Worm (Caenorhabditis elegans) whole organism, L3 larva: ENCODE data around the gene exos-1.

ENCODE experiments used
- egl-5 ChIP-seq: fragments of 150-350 bp; optimal IDR thresholded peaks from 2 replicates; lab custom pipeline; 2017; ENCODE audit warnings: missing biosample characterization, missing genetic modification reagents, missing genetic modification characterization, inconsistent platforms
- elt-2 ChIP-seq: sonication (generic microtip); optimal IDR thresholded peaks from 2 replicates; lab custom pipeline; 2016; ENCODE audit warnings: missing genetic modification reagents, mild to moderate bottlenecking, missing genetic modification characterization, missing compliant biosample characterization
- nhr-25 ChIP-seq: sonication (generic microtip); optimal IDR thresholded peaks from 2 replicates; lab custom pipeline; 2017; ENCODE audit warnings: missing biosample characterization, missing genetic modification characterization
- nhr-77 ChIP-seq: fragments of 150-350 bp; optimal IDR thresholded peaks from 2 replicates; lab custom pipeline; 2014; ENCODE audit warnings: missing biosample characterization, missing genetic modification characterization

- TF ChIP-seq egl-5 (tag; lab: Kevin White, UChicago) = no peak
- no peak for TF ChIP-seq nhr-77 (tag; lab: Kevin White, UChicago)
- peak; percentile 36 for TF ChIP-seq elt-2
- no peak for TF ChIP-seq nhr-25 (tag; lab: Kevin White, UChicago)
Measured at ce11 chrIII:11032872-11033271, 24.0 kb downstream of the exos-1 start, which contains the start of gene Y48A6B.9.
